Fruit fly (Drosophila melanogaster) S2 (cell line): ENCODE data around the gene CG2712.

Experiments used
- CG8478 ChIP-seq: fragments of >200 bp; optimal IDR thresholded peaks from 2 replicates; lab custom pipeline; 2018
- CTCF ChIP-seq, 2 experiments: fragments of >200 bp; optimal IDR thresholded peaks; 2 replicates each; lab custom pipeline; 2018

- TF ChIP-seq CG8478 (lab: Kevin White, UChicago) (no peak), CTCF (optimal IDR thresholded peaks at IDR 0.05; lab: Kevin White, UChicago) (no peak)
Measured at dm6 chrX:2693786-2694185, 38.5 kb upstream of the CG2712 start, which contains the start of gene dyw.
